Fruit fly (Drosophila melanogaster): ENCODE results near the gene CG6763.
A peak's percentile ranks its signal among the peaks of the same experiment; 100 is the strongest.

Gene CG6763

DNA sequence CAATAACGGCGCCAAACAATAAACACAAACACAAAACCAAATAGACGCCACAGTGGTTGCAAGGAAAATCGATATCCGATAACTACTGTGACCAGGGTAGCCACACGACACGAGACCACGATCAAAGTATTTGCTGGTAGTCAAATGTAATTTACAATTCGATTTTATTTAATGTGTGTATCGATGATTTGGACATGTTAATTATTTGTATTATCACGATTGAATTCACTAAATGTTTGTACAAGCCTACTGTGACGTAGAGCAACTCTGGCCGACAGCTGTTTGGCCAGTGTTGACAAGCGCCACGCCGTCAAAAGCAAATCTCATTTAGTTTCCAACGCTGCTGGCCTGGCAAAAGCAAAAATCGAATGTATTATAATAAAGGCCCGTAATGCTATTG, 32.5 kb upstream of the CG6763 start, which contains the start of the genes Rad60 and EloA (continued):
- TF ChIP-seq lola (GFP tag; optimal IDR thresholded peaks at IDR 0.05): peak in 1 of 3 experiments; percentile 50
- peak; percentile 81 for TF ChIP-seq CG8944 (GFP tag; optimal IDR thresholded peaks at IDR 0.05)
- TF ChIP-seq CG1233 (GFP tag; optimal IDR thresholded peaks at IDR 0.05): peak; percentile 46
- TF ChIP-seq sd (tag; optimal IDR thresholded peaks at IDR 0.05): peak; percentile 25
- peak; percentile 71 for TF ChIP-seq CG18764 (GFP tag; optimal IDR thresholded peaks at IDR 0.05)
- TF ChIP-seq fu2 (GFP tag; optimal IDR thresholded peaks at IDR 0.05): peak; percentile 82
- TF ChIP-seq salm (tag; optimal IDR thresholded peaks at IDR 0.05): peak; percentile 39
- TF ChIP-seq p53 (GFP tag; optimal IDR thresholded peaks at IDR 0.05): peak; percentile 58
- TF ChIP-seq Hr39 (optimal IDR thresholded peaks at IDR 0.05): no peak
- TF ChIP-seq CG5953 (GFP tag; IDR thresholded peaks at IDR 0.05): 0 out of 2 replicates have a peak, but pooled peaks have one; percentile 37
- peak; percentile 85 for TF ChIP-seq Dip3 (GFP tag; optimal IDR thresholded peaks at IDR 0.05)
- peak; percentile 73 for TF ChIP-seq caup (GFP tag; optimal IDR thresholded peaks at IDR 0.05; ENCODE audit: severe bottlenecking)
- peak; percentile 51 for TF ChIP-seq CG18619 (GFP tag; optimal IDR thresholded peaks at IDR 0.05)
- peak; percentile 46 for TF ChIP-seq CG14014 (GFP tag; IDR thresholded peaks at IDR 0.05)
- peak; percentile 42 for TF ChIP-seq CG8765 (GFP tag; IDR thresholded peaks at IDR 0.05)
- peak; percentile 39 for TF ChIP-seq kay (GFP tag; optimal IDR thresholded peaks at IDR 0.05)
- TF ChIP-seq CG10431 (GFP tag; optimal IDR thresholded peaks at IDR 0.05): peak; percentile 50
- TF ChIP-seq dimm (GFP tag; IDR thresholded peaks at IDR 0.05): no peak
- TF ChIP-seq CG1529 (GFP tag; optimal IDR thresholded peaks at IDR 0.05): peak; percentile 46
- peak; percentile 55 for TF ChIP-seq CG10209 (GFP tag; optimal IDR thresholded peaks at IDR 0.05)
- TF ChIP-seq Mad (GFP tag; optimal IDR thresholded peaks at IDR 0.05): peak; percentile 79
- peak; percentile 75 for TF ChIP-seq unpg (GFP tag; optimal IDR thresholded peaks at IDR 0.05)
- TF ChIP-seq grn (GFP tag; optimal IDR thresholded peaks at IDR 0.05): peak; percentile 36
- TF ChIP-seq ro (GFP tag; IDR thresholded peaks at IDR 0.05): 0 out of 2 replicates have a peak, but pooled peaks have one; percentile 9
- TF ChIP-seq Elba2 (GFP tag; optimal IDR thresholded peaks at IDR 0.05): no peak
- peak; percentile 71 for TF ChIP-seq CG16863 (GFP tag; optimal IDR thresholded peaks at IDR 0.05)
- TF ChIP-seq CG2129 (GFP tag; IDR thresholded peaks at IDR 0.05; ENCODE audit: partially characterized antibody): 0 out of 2 replicates have a peak, but pooled peaks have one; percentile 34
- TF ChIP-seq CG3163 (GFP tag; optimal IDR thresholded peaks at IDR 0.05): peak; percentile 58
- peak; percentile 58; the same call in 1 of the 3 replicates for TF ChIP-seq so (GFP tag; IDR thresholded peaks at IDR 0.05)
- TF ChIP-seq pan (optimal IDR thresholded peaks at IDR 0.05): no peak
- TF ChIP-seq pan (GFP tag; optimal IDR thresholded peaks at IDR 0.05 in 1 of 2, IDR thresholded peaks at IDR 0.05 in 1 of 2): peak in 1 of 2 experiments; percentile 84
- peak; percentile 80 for TF ChIP-seq zfh1 (GFP tag; IDR thresholded peaks at IDR 0.05)
- TF ChIP-seq Tbp (GFP tag; optimal IDR thresholded peaks at IDR 0.05): peak; percentile 82
- TF ChIP-seq Dp (GFP tag; optimal IDR thresholded peaks at IDR 0.05): peak; percentile 59
- TF ChIP-seq tx (GFP tag; optimal IDR thresholded peaks at IDR 0.05): peak; percentile 82
- peak; percentile 88 for TF ChIP-seq onecut (GFP tag; IDR thresholded peaks at IDR 0.05)
- no peak for TF ChIP-seq Nf-YA (GFP tag; IDR thresholded peaks at IDR 0.05)
- peak; percentile 87 for TF ChIP-seq CG8290 (GFP tag; optimal IDR thresholded peaks at IDR 0.05)
- TF ChIP-seq CG8290 (tag; optimal IDR thresholded peaks at IDR 0.05): peak; percentile 79 to 95
- no peak for TF ChIP-seq Hr78 (GFP tag; optimal IDR thresholded peaks at IDR 0.05)
- TF ChIP-seq E2f2 (GFP tag; IDR thresholded peaks at IDR 0.05): peak; percentile 73
- peak; percentile 42; the same call in 1 of the 2 replicates for TF ChIP-seq CG6272 (GFP tag; IDR thresholded peaks at IDR 0.05)
- no peak for TF ChIP-seq yki (optimal IDR thresholded peaks at IDR 0.05)
- peak; percentile 55; the same call in 1 of the 2 replicates for TF ChIP-seq lmd (GFP tag; IDR thresholded peaks at IDR 0.05)
- peak; percentile 22 for TF ChIP-seq psq (GFP tag; optimal IDR thresholded peaks at IDR 0.05)
- peak; percentile 75 for TF ChIP-seq CG34422 (GFP tag; IDR thresholded peaks at IDR 0.05)
- peak; percentile 64 for TF ChIP-seq CG34224 (GFP tag; IDR thresholded peaks at IDR 0.05; ENCODE audit: partially characterized antibody)
- TF ChIP-seq prd (optimal IDR thresholded peaks at IDR 0.05): no peak
- TF ChIP-seq prd (GFP tag; IDR thresholded peaks at IDR 0.05): peak; percentile 55; the same call in 2 of the 3 replicates
- peak; percentile 55; the same call in 1 of the 2 replicates for TF ChIP-seq hbn (GFP tag; IDR thresholded peaks at IDR 0.05; ENCODE audit: partially characterized antibody)
- peak; percentile 77 for TF ChIP-seq CG32532 (GFP tag; IDR thresholded peaks at IDR 0.05)
- no peak for TF ChIP-seq abd-A (tag; optimal IDR thresholded peaks at IDR 0.05)

Data from whole organism, embryonic.